Worm (Caenorhabditis elegans) whole organism, mixed stage, embryonic: Measurements from ENCODE around the gene pes-9.
A peak's percentile ranks its signal among the peaks of the same experiment; 100 is the strongest.

Experiments
- bed-3 ChIP-seq: fragments of 200-800 bp; sonication (Bioruptor generic); optimal IDR thresholded peaks from 3 replicates; lab custom pipeline; 2018; ENCODE audit warnings: mild to moderate bottlenecking, missing genetic modification characterization, moderate library complexity, missing compliant biosample characterization
- ceh-39 ChIP-seq: fragments of 150-350 bp; optimal IDR thresholded peaks from 2 replicates; lab custom pipeline; 2014; ENCODE audit warnings: missing biosample characterization, missing genetic modification characterization
- ceh-83 ChIP-seq: fragments of 200-800 bp; sonication (Bioruptor generic); optimal IDR thresholded peaks from 2 replicates; lab custom pipeline; 2018; ENCODE audit warnings: mild to moderate bottlenecking, missing genetic modification characterization, missing compliant biosample characterization
- ces-1 ChIP-seq: fragments of 150-350 bp; optimal IDR thresholded peaks from 2 replicates; lab custom pipeline; 2014; ENCODE audit warnings: missing biosample characterization, missing genetic modification reagents, missing genetic modification characterization
- cnd-1 ChIP-seq: fragments of 200-800 bp; sonication (Bioruptor generic); optimal IDR thresholded peaks from 2 replicates; lab custom pipeline; 2018; ENCODE audit warnings: mild to moderate bottlenecking, missing genetic modification characterization, missing compliant biosample characterization
- drap-1 ChIP-seq: fragments of 200-800 bp; sonication (Bioruptor generic); optimal IDR thresholded peaks from 3 replicates; lab custom pipeline; 2018; ENCODE audit warnings: mild to moderate bottlenecking, missing genetic modification characterization, missing compliant biosample characterization
- elt-1 ChIP-seq: sonication (generic microtip); optimal IDR thresholded peaks from 2 replicates; lab custom pipeline; 2017; ENCODE audit warnings: missing genetic modification characterization, mild to moderate bottlenecking, missing compliant biosample characterization, antibody characterized with exemption, moderate library complexity, borderline replicate concordance; ENCODE audit not compliant: insufficient read depth
- elt-3 ChIP-seq: fragments of 150-350 bp; optimal IDR thresholded peaks from 2 replicates; lab custom pipeline; 2014; ENCODE audit warnings: missing biosample characterization, missing genetic modification characterization
- hlh-1 ChIP-seq: fragments of 150-350 bp; optimal IDR thresholded peaks from 2 replicates; lab custom pipeline; 2014; ENCODE audit warnings: missing biosample characterization, missing genetic modification reagents, missing genetic modification characterization
- mep-1 ChIP-seq: fragments of 150-350 bp; optimal IDR thresholded peaks from 2 replicates; lab custom pipeline; 2017; ENCODE audit warnings: missing biosample characterization, missing genetic modification reagents, missing genetic modification characterization, inconsistent platforms
- mls-2 ChIP-seq: sonication (generic microtip); optimal IDR thresholded peaks from 2 replicates; lab custom pipeline; 2016; ENCODE audit warnings: mild to moderate bottlenecking, missing genetic modification characterization, moderate library complexity, missing compliant biosample characterization
- nhr-2 ChIP-seq: fragments of 150-350 bp; optimal IDR thresholded peaks from 2 replicates; lab custom pipeline; 2014; ENCODE audit warnings: missing biosample characterization, missing genetic modification characterization
- nhr-237 ChIP-seq: fragments of 150-350 bp; optimal IDR thresholded peaks from 2 replicates; lab custom pipeline; 2014; ENCODE audit warnings: missing biosample characterization, missing genetic modification characterization
- nhr-28 ChIP-seq: fragments of 150-350 bp; optimal IDR thresholded peaks from 2 replicates; lab custom pipeline; 2014; ENCODE audit warnings: missing biosample characterization, missing genetic modification characterization
- nhr-76 ChIP-seq: sonication (generic microtip); optimal IDR thresholded peaks from 2 replicates; lab custom pipeline; 2017; ENCODE audit warnings: missing biosample characterization, missing genetic modification characterization
- sem-2 ChIP-seq: fragments of 200-800 bp; sonication (Bioruptor generic); optimal IDR thresholded peaks from 2 replicates; lab custom pipeline; 2018; ENCODE audit warnings: mild to moderate bottlenecking, missing genetic modification characterization, missing compliant biosample characterization
- sptf-1 ChIP-seq: sonication (generic microtip); optimal IDR thresholded peaks from 2 replicates; lab custom pipeline; 2017; ENCODE audit warnings: mild to moderate bottlenecking, missing genetic modification characterization, moderate library complexity, missing compliant biosample characterization
- tbx-8 ChIP-seq: fragments of 200-800 bp; sonication (Bioruptor generic); optimal IDR thresholded peaks from 2 replicates; lab custom pipeline; 2018; ENCODE audit warnings: mild to moderate bottlenecking, missing genetic modification characterization, moderate library complexity, missing compliant biosample characterization
- unc-120 ChIP-seq: sonication (generic microtip); optimal IDR thresholded peaks from 2 replicates; lab custom pipeline; 2017; ENCODE audit warnings: missing genetic modification characterization, missing compliant biosample characterization; ENCODE audit not compliant: poor library complexity, severe bottlenecking
- unc-39 ChIP-seq: fragments of 150-350 bp; optimal IDR thresholded peaks from 2 replicates; lab custom pipeline; 2014; ENCODE audit warnings: missing biosample characterization, missing genetic modification characterization
- unc-62 ChIP-seq: fragments of 150-350 bp; optimal IDR thresholded peaks from 2 replicates; lab custom pipeline; 2014; ENCODE audit warnings: missing biosample characterization, missing genetic modification reagents, missing genetic modification characterization
- zip-8 ChIP-seq: fragments of 150-350 bp; optimal IDR thresholded peaks from 2 replicates; lab custom pipeline; 2014; ENCODE audit warnings: missing biosample characterization, missing genetic modification characterization
- ztf-11 ChIP-seq: fragments of 150-350 bp; optimal IDR thresholded peaks from 2 replicates; lab custom pipeline; 2014; ENCODE audit warnings: missing biosample characterization, missing genetic modification characterization

The pes-9 gene

ce11 chrV:14546569-14546968 lies 50.3 kb downstream of the pes-9 start, which contains the start of gene C53A5.13:
Gene C53A5.13, plus strand, starts transcription at chrV:14546869.
- TF ChIP-seq mep-1 (tag; lab: Kevin White, UChicago), result no peak
- no peak for TF ChIP-seq unc-39 (tag; lab: Kevin White, UChicago)
- no peak for TF ChIP-seq ceh-39 (tag; lab: Kevin White, UChicago)
- no peak for TF ChIP-seq nhr-28 (tag; lab: Kevin White, UChicago)
- TF ChIP-seq drap-1, result no peak
- no peak for TF ChIP-seq nhr-76 (tag; lab: Kevin White, UChicago)

DNA sequence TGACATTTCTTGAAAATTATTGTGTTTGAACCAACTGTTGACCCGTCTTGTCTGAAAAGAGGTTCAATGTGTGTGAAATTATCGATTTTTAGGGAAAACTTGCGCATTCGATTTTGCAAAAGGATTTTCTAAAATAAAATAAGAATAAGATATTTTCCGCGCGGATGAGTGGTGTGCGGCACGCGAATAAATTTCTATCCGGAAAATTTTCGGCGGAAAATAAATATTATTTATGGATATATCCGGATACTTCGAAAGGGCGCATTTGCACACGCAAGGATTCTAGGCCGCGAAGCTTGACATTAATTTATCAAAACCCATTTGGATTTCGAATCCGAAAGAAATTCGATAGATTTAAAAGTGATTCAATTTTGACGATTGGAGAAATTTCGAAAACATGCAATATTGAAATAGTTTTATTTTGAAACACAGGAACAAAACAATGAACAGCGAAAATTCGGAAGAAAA lies 51.0 kb downstream of the pes-9 start, which contains the start of gene rike-1:
Gene rike-1 (minus strand): TSS at position 51 of the 468 bp plus-strand sequence.
- no peak for TF ChIP-seq mls-2 (tag; lab: Kevin White, UChicago)
- TF ChIP-seq bed-3 (GFP tag; lab: Kevin White, UChicago), result no peak
- TF ChIP-seq ztf-11 (tag; lab: Kevin White, UChicago), result no peak
- TF ChIP-seq unc-62 (GFP tag; lab: Kevin White, UChicago), result no peak
- no peak for TF ChIP-seq ceh-83 (GFP tag; lab: Kevin White, UChicago)
- peak; percentile 8 for TF ChIP-seq nhr-2 (tag; lab: Kevin White, UChicago)
- peak; percentile 41 for TF ChIP-seq ceh-39 (tag; lab: Kevin White, UChicago)
- peak; percentile 22 for TF ChIP-seq unc-120
- TF ChIP-seq cnd-1, result no peak
- peak; percentile 57 for TF ChIP-seq mep-1 (tag; lab: Kevin White, UChicago)
- TF ChIP-seq elt-3 (tag; lab: Kevin White, UChicago), result no peak
- TF ChIP-seq hlh-1 (tag; lab: Kevin White, UChicago), result no peak
- TF ChIP-seq nhr-76 (tag; lab: Kevin White, UChicago), result no peak
- TF ChIP-seq sem-2 (GFP tag; lab: Kevin White, UChicago), result no peak
- no peak for TF ChIP-seq nhr-237 (tag; lab: Kevin White, UChicago)
- TF ChIP-seq sptf-1 (tag; lab: Kevin White, UChicago), result no peak
- TF ChIP-seq elt-1, result no peak
- no peak for TF ChIP-seq tbx-8
- TF ChIP-seq zip-8 (tag; lab: Kevin White, UChicago), result no peak
- TF ChIP-seq ces-1, result peak; percentile 62
